Worm (Caenorhabditis elegans) whole organism, early embryonic: ENCODE results near the gene F57H12.5.
A peak's percentile ranks its signal among the peaks of the same experiment; 100 is the strongest.

Experiments
- B0310.2 ChIP-seq: sonication (generic microtip); optimal IDR thresholded peaks from 2 replicates; lab custom pipeline; 2016; ENCODE audit warnings: mild to moderate bottlenecking, missing genetic modification characterization, missing compliant biosample characterization
- F13C5.2 ChIP-seq: sonication (generic microtip); optimal IDR thresholded peaks from 2 replicates; lab custom pipeline; 2017; ENCODE audit warnings: mild to moderate bottlenecking, missing genetic modification characterization, inconsistent platforms, missing compliant biosample characterization
- aly-1 ChIP-seq: sonication (generic microtip); optimal IDR thresholded peaks from 2 replicates; lab custom pipeline; 2016; ENCODE audit warnings: missing genetic modification characterization, missing compliant biosample characterization
- ama-1 ChIP-seq: fragments of 150-350 bp; optimal IDR thresholded peaks from 2 replicates; lab custom pipeline; 2014
- ceh-13 ChIP-seq: fragments of 200-800 bp; sonication (Bioruptor generic); optimal IDR thresholded peaks from 2 replicates; lab custom pipeline; 2018; ENCODE audit warnings: mild to moderate bottlenecking, missing genetic modification characterization, missing compliant biosample characterization
- ceh-36 ChIP-seq: sonication (generic microtip); optimal IDR thresholded peaks from 2 replicates; lab custom pipeline; 2016; ENCODE audit warnings: missing genetic modification characterization, inconsistent platforms, missing compliant biosample characterization
- ets-7 ChIP-seq: sonication (generic microtip); optimal IDR thresholded peaks from 2 replicates; lab custom pipeline; 2016; ENCODE audit warnings: missing genotype, missing genetic modification characterization, missing compliant biosample characterization
- flt-1 ChIP-seq: fragments of 200-800 bp; sonication (Bioruptor generic); IDR thresholded peaks from 2 replicates; pipeline ENCODE4 v1.3.6; 2022; ENCODE audit warnings: missing genetic modification characterization, missing compliant biosample characterization
- hmbx-1 ChIP-seq: sonication (generic microtip); optimal IDR thresholded peaks from 2 replicates; lab custom pipeline; 2016; ENCODE audit warnings: mild to moderate bottlenecking, missing genetic modification characterization, missing compliant biosample characterization
- hmg-4 ChIP-seq: fragments of 200-800 bp; sonication (Bioruptor generic); optimal IDR thresholded peaks from 2 replicates; lab custom pipeline; 2018; ENCODE audit warnings: mild to moderate bottlenecking, missing genetic modification characterization, missing compliant biosample characterization
- hnd-1 ChIP-seq: sonication (generic microtip); optimal IDR thresholded peaks from 2 replicates; lab custom pipeline; 2016; ENCODE audit warnings: missing genetic modification characterization, missing compliant biosample characterization
- pes-1 ChIP-seq: fragments of 200-800 bp; sonication (Bioruptor generic); IDR thresholded peaks from 2 replicates; pipeline ENCODE4 v1.3.6; 2022; ENCODE audit warnings: missing genetic modification reagents, missing genetic modification characterization, missing compliant biosample characterization
- scrt-1 ChIP-seq: fragments of 200-800 bp; sonication (Bioruptor generic); IDR thresholded peaks from 2 replicates; pipeline ENCODE4 v1.3.6; 2022; ENCODE audit warnings: missing genetic modification characterization, missing compliant biosample characterization
- sea-1 ChIP-seq: fragments of 200-800 bp; sonication (Bioruptor generic); conservative IDR thresholded peaks from 2 replicates; pipeline ENCODE4 v1.3.6; 2022; ENCODE audit warnings: missing genetic modification characterization, missing compliant biosample characterization
- tbx-11 ChIP-seq: fragments of 200-800 bp; sonication (Bioruptor generic); IDR thresholded peaks from 2 replicates; pipeline ENCODE4 v1.3.6; 2022; ENCODE audit warnings: missing genetic modification characterization, missing compliant biosample characterization
- tbx-37 ChIP-seq: fragments of 200-800 bp; sonication (Bioruptor generic); conservative IDR thresholded peaks from 2 replicates; pipeline ENCODE4 v1.3.6; 2022; ENCODE audit warnings: missing genetic modification reagents, missing genetic modification characterization, missing compliant biosample characterization
- tra-4 ChIP-seq: sonication (generic microtip); optimal IDR thresholded peaks from 2 replicates; lab custom pipeline; 2017; ENCODE audit warnings: missing genetic modification characterization, missing compliant biosample characterization

F57H12.5 gene

ce11 chrIV:7982024-7982576 is 15.0 kb downstream of the F57H12.5 start, which contains the start of gene arf-5:
arf-5 (plus strand) TSS chrIV:7982526.
- no peak for TF ChIP-seq sea-1 (GFP tag; lab: Robert Waterston, UW)
- TF ChIP-seq tra-4 (tag; lab: Kevin White, UChicago), result no peak
- TF ChIP-seq aly-1, result no peak
- no peak for TF ChIP-seq pes-1 (GFP tag; lab: Robert Waterston, UW)
- no peak for TF ChIP-seq tbx-37 (GFP tag; lab: Robert Waterston, UW)
- TF ChIP-seq F13C5.2 (tag; lab: Kevin White, UChicago), result no peak
- TF ChIP-seq scrt-1, result no peak
- TF ChIP-seq ets-7 (tag; lab: Kevin White, UChicago), result no peak
- TF ChIP-seq flt-1 (GFP tag; lab: Robert Waterston, UW), result no peak
- no peak for TF ChIP-seq hmbx-1 (tag; lab: Kevin White, UChicago)
- no peak for TF ChIP-seq ceh-13 (GFP tag; lab: Kevin White, UChicago)
- TF ChIP-seq ceh-36, result no peak
- no peak for TF ChIP-seq tbx-11 (GFP tag; lab: Robert Waterston, UW)
- TF ChIP-seq hnd-1 (tag; lab: Kevin White, UChicago), result no peak
- no peak for TF ChIP-seq hmg-4 (GFP tag; lab: Kevin White, UChicago)
- no peak for TF ChIP-seq ama-1 (lab: Kevin White, UChicago)

DNA sequence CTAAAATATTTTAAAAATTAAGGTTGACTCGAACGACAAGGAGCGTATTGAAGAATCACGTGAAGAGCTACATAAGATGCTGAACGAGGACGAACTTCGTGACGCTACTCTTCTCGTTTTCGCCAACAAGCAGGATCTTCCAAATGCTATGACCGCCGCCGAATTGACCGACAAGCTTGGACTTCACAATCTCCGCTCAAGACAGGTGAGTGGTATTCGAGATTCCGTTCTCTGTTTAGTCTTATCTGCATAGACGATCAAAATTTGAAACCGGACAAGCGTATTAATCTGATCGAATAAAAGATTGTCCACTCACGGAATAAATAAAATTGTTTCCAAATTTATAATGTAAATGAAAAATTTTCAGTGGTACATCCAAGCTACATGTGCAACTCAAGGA is 15.9 kb downstream of the F57H12.5 start:
- TF ChIP-seq scrt-1 (no peak), tbx-11 (GFP tag; lab: Robert Waterston, UW) (no peak), flt-1 (GFP tag; lab: Robert Waterston, UW) (no peak), ceh-36 (no peak), hnd-1 (tag; lab: Kevin White, UChicago) (no peak), ceh-13 (GFP tag; lab: Kevin White, UChicago) (no peak), tra-4 (tag; lab: Kevin White, UChicago) (no peak), F13C5.2 (tag; lab: Kevin White, UChicago) (no peak), hmbx-1 (tag; lab: Kevin White, UChicago) (no peak), ets-7 (tag; lab: Kevin White, UChicago) (no peak), B0310.2 (no peak), sea-1 (GFP tag; lab: Robert Waterston, UW) (no peak), pes-1 (GFP tag; lab: Robert Waterston, UW) (no peak)

ce11 chrIV:7983728-7984346 is 16.7 kb downstream of the F57H12.5 start:
- no peak for TF ChIP-seq sea-1 (GFP tag; lab: Robert Waterston, UW)
- no peak for TF ChIP-seq hmg-4 (GFP tag; lab: Kevin White, UChicago)
- no peak for TF ChIP-seq tra-4 (tag; lab: Kevin White, UChicago)
- TF ChIP-seq ama-1 (lab: Kevin White, UChicago), result peak; percentile 55
- TF ChIP-seq scrt-1, result no peak
- no peak for TF ChIP-seq ceh-13 (GFP tag; lab: Kevin White, UChicago)
- TF ChIP-seq hnd-1 (tag; lab: Kevin White, UChicago), result no peak
- no peak for TF ChIP-seq aly-1

DNA sequence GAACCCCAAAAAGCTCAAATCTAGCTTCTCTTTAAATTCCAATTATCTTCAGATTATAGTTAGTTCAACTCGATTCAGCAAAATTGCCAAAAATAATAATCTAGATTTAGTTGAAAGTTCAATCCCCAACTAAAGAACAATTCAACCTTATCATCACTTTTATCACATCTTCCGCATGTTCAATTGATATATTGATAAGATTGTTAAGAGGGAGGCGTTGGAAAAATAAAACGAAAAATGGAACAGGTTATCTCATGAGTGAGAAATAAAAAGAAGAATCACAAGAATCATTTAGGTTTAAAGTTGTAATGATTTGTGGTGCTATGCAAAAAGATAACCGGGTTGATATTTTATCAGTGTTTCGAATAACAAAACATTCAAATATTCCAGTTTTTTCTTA is 18.6 kb downstream of the F57H12.5 start:
- TF ChIP-seq pes-1 (GFP tag; lab: Robert Waterston, UW) (no peak), ceh-13 (GFP tag; lab: Kevin White, UChicago) (no peak), hnd-1 (tag; lab: Kevin White, UChicago) (no peak), F13C5.2 (tag; lab: Kevin White, UChicago) (no peak), ama-1 (lab: Kevin White, UChicago) (no peak), scrt-1 (no peak), ceh-36 (no peak), flt-1 (GFP tag; lab: Robert Waterston, UW) (no peak), hmg-4 (GFP tag; lab: Kevin White, UChicago) (no peak), ets-7 (tag; lab: Kevin White, UChicago) (no peak), sea-1 (GFP tag; lab: Robert Waterston, UW) (no peak), B0310.2 (no peak), hmbx-1 (tag; lab: Kevin White, UChicago) (no peak), tbx-11 (GFP tag; lab: Robert Waterston, UW) (no peak), aly-1 (no peak), tra-4 (tag; lab: Kevin White, UChicago) (no peak), tbx-37 (GFP tag; lab: Robert Waterston, UW) (no peak)

ce11 chrIV:7987083-7987482 is 20.0 kb downstream of the F57H12.5 start, which contains the start of gene mec-17:
mec-17 (minus strand) TSS chrIV:7987183.
- TF ChIP-seq flt-1 (GFP tag; lab: Robert Waterston, UW), result no peak
- no peak for TF ChIP-seq B0310.2
- TF ChIP-seq tbx-11 (GFP tag; lab: Robert Waterston, UW), result no peak
- TF ChIP-seq F13C5.2 (tag; lab: Kevin White, UChicago), result no peak
- TF ChIP-seq tbx-37 (GFP tag; lab: Robert Waterston, UW), result no peak
- TF ChIP-seq ceh-13 (GFP tag; lab: Kevin White, UChicago), result no peak

DNA sequence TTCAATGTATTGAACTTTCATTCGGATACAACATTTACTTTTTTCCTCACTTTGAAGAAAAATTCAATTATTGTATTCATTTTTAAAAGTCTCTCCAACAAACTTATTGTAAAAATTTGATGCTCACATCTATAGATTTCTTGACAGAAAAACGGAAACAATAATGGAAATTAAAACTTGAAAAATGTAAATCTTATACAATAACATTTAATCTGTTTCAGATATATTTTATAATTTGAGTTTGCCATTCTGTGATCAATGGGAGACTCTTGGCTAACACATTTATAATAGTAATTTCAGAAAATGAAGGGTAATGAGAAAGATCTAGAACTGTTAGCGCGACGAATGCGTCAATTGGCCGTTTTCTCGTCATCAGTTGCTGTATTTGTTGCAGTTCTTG is 21.3 kb downstream of the F57H12.5 start, which contains the start of gene col-115:
Gene col-115, plus strand, starts transcription at position 301 of the 400 bp plus-strand sequence.
- TF ChIP-seq ets-7 (tag; lab: Kevin White, UChicago), result no peak
- no peak for TF ChIP-seq B0310.2
- TF ChIP-seq ceh-13 (GFP tag; lab: Kevin White, UChicago), result no peak

- TF ChIP-seq hmg-4 (GFP tag; lab: Kevin White, UChicago) (no peak), B0310.2 (no peak), hnd-1 (tag; lab: Kevin White, UChicago) (no peak), tbx-37 (GFP tag; lab: Robert Waterston, UW) (no peak), scrt-1 (no peak)
Observed at ce11 chrIV:7994715-7995114, 27.6 kb downstream of the F57H12.5 start.
